Worm (Caenorhabditis elegans) whole organism, late embryonic: ENCODE results near the gene C18D11.10.
"Not testable (repeated sequence)": the region's sequence is repeated elsewhere in the genome, so short reads cannot be mapped to it uniquely, and the experiment has no call there.

ENCODE experiments used
- C08G9.2 ChIP-seq: sonication (generic microtip); optimal IDR thresholded peaks from 2 replicates; lab custom pipeline; 2016; ENCODE audit warnings: mild to moderate bottlenecking, missing genetic modification characterization, moderate library complexity, missing compliant biosample characterization
- F13H6.1 ChIP-seq: sonication (generic microtip); optimal IDR thresholded peaks from 2 replicates; lab custom pipeline; 2016; ENCODE audit warnings: missing genetic modification characterization, missing compliant biosample characterization
- K09A11.1 ChIP-seq: sonication (generic microtip); optimal IDR thresholded peaks from 2 replicates; lab custom pipeline; 2017; ENCODE audit warnings: antibody characterized with exemption, mild to moderate bottlenecking, missing genetic modification characterization, missing compliant biosample characterization; ENCODE audit not compliant: insufficient read depth
- Y22D7AL.16 ChIP-seq: sonication (generic microtip); optimal IDR thresholded peaks from 2 replicates; lab custom pipeline; 2016; ENCODE audit warnings: missing genetic modification characterization, missing compliant biosample characterization
- ceh-14 ChIP-seq: sonication (generic microtip); optimal IDR thresholded peaks from 2 replicates; lab custom pipeline; 2016; ENCODE audit warnings: missing genotype, missing genetic modification characterization, missing compliant biosample characterization
- ceh-19 ChIP-seq: fragments of 200-800 bp; sonication (Bioruptor generic); optimal IDR thresholded peaks from 2 replicates; lab custom pipeline; 2018; ENCODE audit warnings: mild to moderate bottlenecking, missing genetic modification characterization, missing compliant biosample characterization
- ceh-2 ChIP-seq: sonication (generic microtip); optimal IDR thresholded peaks from 2 replicates; lab custom pipeline; 2016; ENCODE audit warnings: missing genotype, missing genetic modification characterization, missing compliant biosample characterization
- ceh-22 ChIP-seq: sonication (generic microtip); optimal IDR thresholded peaks from 2 replicates; lab custom pipeline; 2017; ENCODE audit warnings: missing biosample characterization, missing genetic modification characterization
- ceh-30 ChIP-seq: fragments of 150-350 bp; optimal IDR thresholded peaks from 2 replicates; lab custom pipeline; 2014; ENCODE audit warnings: missing biosample characterization, missing genetic modification characterization
- ceh-34 ChIP-seq: sonication (generic microtip); optimal IDR thresholded peaks from 2 replicates; lab custom pipeline; 2016; ENCODE audit warnings: mild to moderate bottlenecking, missing genetic modification characterization, missing compliant biosample characterization
- dmd-4 ChIP-seq: sonication (generic microtip); optimal IDR thresholded peaks from 2 replicates; lab custom pipeline; 2016; ENCODE audit warnings: borderline replicate concordance, missing genetic modification characterization, missing compliant biosample characterization
- eyg-1 ChIP-seq: sonication (generic microtip); optimal IDR thresholded peaks from 2 replicates; lab custom pipeline; 2016; ENCODE audit warnings: missing genotype, missing genetic modification characterization, missing compliant biosample characterization
- fkh-10 ChIP-seq: fragments of 150-350 bp; optimal IDR thresholded peaks from 2 replicates; lab custom pipeline; 2014; ENCODE audit warnings: missing biosample characterization, missing genetic modification reagents, missing genetic modification characterization
- gmeb-2 ChIP-seq: sonication (generic microtip); optimal IDR thresholded peaks from 2 replicates; lab custom pipeline; 2016; ENCODE audit warnings: missing genetic modification characterization, inconsistent platforms, missing compliant biosample characterization
- hlh-13 ChIP-seq: fragments of 200-800 bp; sonication (Bioruptor generic); optimal IDR thresholded peaks from 2 replicates; lab custom pipeline; 2018; ENCODE audit warnings: mild to moderate bottlenecking, missing genetic modification characterization, missing compliant biosample characterization
- hlh-15 ChIP-seq: sonication (generic microtip); optimal IDR thresholded peaks from 2 replicates; lab custom pipeline; 2016; ENCODE audit warnings: missing genetic modification characterization, missing compliant biosample characterization
- hlh-30 ChIP-seq: sonication (generic microtip); optimal IDR thresholded peaks from 2 replicates; lab custom pipeline; 2017; ENCODE audit warnings: antibody characterized with exemption, missing genetic modification characterization, missing compliant biosample characterization; ENCODE audit not compliant: insufficient read depth
- hlh-6 ChIP-seq: sonication (generic microtip); optimal IDR thresholded peaks from 2 replicates; lab custom pipeline; 2016; ENCODE audit warnings: missing genotype, missing genetic modification characterization, missing compliant biosample characterization
- mec-3 ChIP-seq: sonication (generic microtip); optimal IDR thresholded peaks from 2 replicates; lab custom pipeline; 2016; ENCODE audit warnings: borderline replicate concordance, missing genetic modification characterization, missing compliant biosample characterization
- nfya-1 ChIP-seq: sonication (generic microtip); optimal IDR thresholded peaks from 2 replicates; lab custom pipeline; 2017; ENCODE audit warnings: missing genetic modification characterization, mild to moderate bottlenecking, missing compliant biosample characterization, antibody characterized with exemption, moderate library complexity
- nhr-232 ChIP-seq: sonication (generic microtip); optimal IDR thresholded peaks from 2 replicates; lab custom pipeline; 2016; ENCODE audit warnings: missing genetic modification characterization, missing compliant biosample characterization
- npax-4 ChIP-seq: sonication (generic microtip); optimal IDR thresholded peaks from 2 replicates; lab custom pipeline; 2016; ENCODE audit warnings: missing genetic modification characterization, missing compliant biosample characterization
- pax-1 ChIP-seq: fragments of 150-350 bp; optimal IDR thresholded peaks from 2 replicates; lab custom pipeline; 2014; ENCODE audit warnings: missing biosample characterization, missing genetic modification characterization
- pha-4 ChIP-seq: fragments of 150-350 bp; optimal IDR thresholded peaks from 2 replicates; lab custom pipeline; 2018; ENCODE audit warnings: missing biosample characterization, missing genetic modification reagents, missing genetic modification characterization
- pqm-1 ChIP-seq: sonication (generic microtip); optimal IDR thresholded peaks from 2 replicates; lab custom pipeline; 2016; ENCODE audit warnings: missing genetic modification characterization, missing compliant biosample characterization
- pros-1 ChIP-seq: fragments of 150-350 bp; optimal IDR thresholded peaks from 2 replicates; lab custom pipeline; 2014; ENCODE audit warnings: missing biosample characterization, missing genetic modification reagents, missing genetic modification characterization
- syd-9 ChIP-seq: sonication (generic microtip); optimal IDR thresholded peaks from 2 replicates; lab custom pipeline; 2016; ENCODE audit warnings: mild to moderate bottlenecking, missing genetic modification characterization, moderate library complexity, missing compliant biosample characterization
- tbx-7 ChIP-seq: sonication (generic microtip); optimal IDR thresholded peaks from 2 replicates; lab custom pipeline; 2016; ENCODE audit warnings: missing genotype, missing genetic modification characterization, missing compliant biosample characterization
- unc-42 ChIP-seq: sonication (generic microtip); optimal IDR thresholded peaks from 2 replicates; lab custom pipeline; 2016; ENCODE audit warnings: missing genotype, missing genetic modification characterization, missing compliant biosample characterization
- zip-5 ChIP-seq: sonication (generic microtip); optimal IDR thresholded peaks from 2 replicates; lab custom pipeline; 2016; ENCODE audit warnings: missing genetic modification characterization, missing compliant biosample characterization
- ztf-16 ChIP-seq: sonication (generic microtip); optimal IDR thresholded peaks from 2 replicates; lab custom pipeline; 2017; ENCODE audit warnings: missing genetic modification characterization, missing compliant biosample characterization

The C18D11.10 gene

DNA sequence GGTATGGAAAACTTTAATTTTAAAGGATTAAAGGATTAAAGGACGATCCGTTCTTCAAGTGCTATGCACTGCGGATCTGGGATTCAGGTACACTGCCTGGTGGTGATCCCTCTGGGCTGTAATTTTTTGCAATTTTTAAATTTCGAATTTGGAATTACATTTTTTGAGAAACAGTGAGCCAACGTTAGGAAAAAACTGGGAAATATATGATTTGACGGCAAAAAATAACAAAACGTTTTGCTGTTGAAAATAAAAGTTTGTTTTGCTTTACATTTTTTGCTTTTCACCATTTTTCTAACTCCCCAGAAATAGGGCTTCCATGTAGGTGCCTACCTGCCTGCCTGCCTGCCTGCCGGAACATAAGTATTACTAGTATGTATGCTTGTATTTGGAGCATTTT is at the start of gene C18D11.10:
Gene C18D11.10, plus strand, starts transcription at position 301 of the 400 bp plus-strand sequence.
- TF ChIP-seq ceh-2 (tag; lab: Kevin White, UChicago) (no peak), ceh-34 (no peak), F13H6.1 (tag; lab: Kevin White, UChicago) (no peak)
- TF ChIP-seq, all 69 proteins: peak for 0

DNA sequence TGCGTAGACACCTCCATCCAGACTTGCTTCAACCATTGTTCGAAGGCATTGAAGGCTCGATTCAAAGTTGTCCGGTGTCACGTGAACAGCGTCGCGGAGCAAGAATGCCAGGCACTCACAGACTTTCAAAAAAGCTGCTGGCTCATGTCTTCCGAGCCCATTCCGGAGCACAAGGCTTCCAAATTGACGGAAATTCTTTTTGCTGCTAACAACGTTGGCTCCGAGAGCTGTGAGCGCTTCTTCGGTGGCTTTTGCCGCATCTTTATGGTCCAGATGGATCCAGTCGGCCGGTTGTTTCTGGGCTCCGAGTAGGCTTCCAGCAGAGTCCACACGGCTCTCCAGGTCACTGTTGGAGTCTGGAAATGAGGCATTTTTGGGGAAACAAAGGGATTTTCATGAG is 49.6 kb upstream of the C18D11.10 start:
- TF ChIP-seq ceh-19 (GFP tag; lab: Kevin White, UChicago) = no peak
- TF ChIP-seq npax-4 (tag; lab: Kevin White, UChicago) = no peak
- TF ChIP-seq pha-4 (tag; lab: Kevin White, UChicago) = no peak
- no peak for TF ChIP-seq hlh-13 (GFP tag; lab: Kevin White, UChicago)
- no peak for TF ChIP-seq eyg-1
- TF ChIP-seq syd-9 = no peak
- TF ChIP-seq C08G9.2 (tag; lab: Kevin White, UChicago) = no peak
- no peak for TF ChIP-seq pqm-1 (tag; lab: Kevin White, UChicago)
- no peak for TF ChIP-seq Y22D7AL.16 (tag; lab: Kevin White, UChicago)
- no peak for TF ChIP-seq nhr-232 (tag; lab: Kevin White, UChicago)
- TF ChIP-seq pax-1 = no peak
- TF ChIP-seq ceh-30 (tag; lab: Kevin White, UChicago) = no peak
- no peak for TF ChIP-seq pros-1 (tag; lab: Kevin White, UChicago)
- no peak for TF ChIP-seq unc-42 (tag; lab: Kevin White, UChicago)

DNA sequence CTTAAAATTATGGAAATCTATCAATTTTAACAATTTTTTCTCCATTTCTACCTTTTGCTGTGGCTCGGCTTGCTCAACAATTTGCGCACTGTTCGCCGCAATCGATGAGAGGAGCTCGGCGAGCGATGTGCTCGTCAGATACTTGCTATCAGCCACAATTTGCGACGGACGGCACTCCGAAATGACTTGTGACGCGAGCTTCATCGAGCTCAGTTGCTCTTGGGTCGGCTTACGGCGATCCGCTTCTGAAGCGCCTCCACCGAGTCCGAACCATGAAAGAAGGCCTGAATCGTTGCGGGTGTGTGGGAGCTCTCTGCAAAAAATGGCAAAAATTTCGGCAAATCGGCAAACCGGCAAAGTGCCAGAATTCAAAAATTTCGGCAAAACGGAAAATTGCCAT is 46.9 kb upstream of the C18D11.10 start:
- TF ChIP-seq ceh-14 (tag; lab: Kevin White, UChicago) (no peak), gmeb-2 (tag; lab: Kevin White, UChicago) (no peak), pros-1 (tag; lab: Kevin White, UChicago) (no peak), ceh-22 (no peak), K09A11.1 (tag; lab: Kevin White, UChicago) (no peak), hlh-15 (tag; lab: Kevin White, UChicago) (no peak), ztf-16 (tag; lab: Kevin White, UChicago) (no peak), fkh-10 (GFP tag; lab: Kevin White, UChicago) (no peak), tbx-7 (tag; lab: Kevin White, UChicago) (no peak), mec-3 (tag; lab: Kevin White, UChicago) (no peak), pqm-1 (tag; lab: Kevin White, UChicago) (no peak)

DNA sequence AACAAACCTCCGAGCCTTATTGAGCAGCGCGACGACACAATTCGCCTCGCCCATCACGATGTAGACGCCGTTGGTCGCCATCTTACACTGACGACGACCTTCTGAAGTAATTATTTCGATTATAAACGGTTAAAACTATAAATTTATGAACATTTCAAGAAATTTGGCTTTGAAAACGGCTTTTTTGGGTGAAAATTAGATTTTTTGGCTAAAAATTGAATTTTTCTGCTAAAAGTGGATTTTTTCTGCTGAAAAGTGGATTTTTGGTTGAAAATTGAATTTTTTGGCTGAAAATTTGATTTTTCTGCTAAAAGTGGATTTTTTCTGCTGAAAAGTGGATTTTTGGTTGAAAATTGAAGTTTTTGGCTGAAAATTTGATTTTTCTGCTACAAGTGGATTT is 33.9 kb upstream of the C18D11.10 start, which contains the start of gene gbf-1:
Gene gbf-1, minus strand, starts transcription at position 101 of the 400 bp plus-strand sequence.
- not testable (repeated sequence) for TF ChIP-seq pqm-1, K09A11.1, zip-5 (tag; lab: Kevin White, UChicago)

DNA sequence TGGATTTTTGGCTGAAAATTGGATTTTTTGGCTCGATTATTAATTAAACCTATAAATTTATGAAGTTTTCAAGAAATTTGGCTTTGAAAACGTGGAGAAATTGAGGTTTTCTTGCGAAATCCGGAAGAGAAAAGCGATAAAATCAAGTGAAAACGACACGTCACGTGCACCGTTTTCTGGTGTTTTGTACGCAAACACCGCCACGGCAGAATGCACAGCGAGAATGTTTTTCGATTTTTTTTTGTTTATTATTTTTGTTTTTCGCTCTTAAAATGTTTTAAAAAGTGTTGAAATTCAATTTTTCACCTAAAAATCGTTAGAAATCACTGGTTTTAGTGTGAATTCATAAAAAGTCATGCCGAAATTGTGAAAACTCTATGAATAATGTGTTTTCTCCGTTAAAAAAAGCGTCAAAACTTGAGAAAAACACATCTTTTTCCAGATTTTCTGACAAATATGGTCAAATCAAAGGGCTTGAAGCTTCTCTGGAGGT is 33.0 kb upstream of the C18D11.10 start, which contains the start of gene immp-1:
Gene immp-1, plus strand, starts transcription at position 443 of the 493 bp plus-strand sequence.
- peak; percentile 93 for TF ChIP-seq hlh-30 (tag; lab: Kevin White, UChicago)
- no peak for TF ChIP-seq dmd-4 (tag; lab: Kevin White, UChicago)
- TF ChIP-seq hlh-6 (tag; lab: Kevin White, UChicago) = no peak
- no peak for TF ChIP-seq ceh-14 (tag; lab: Kevin White, UChicago)
- peak; percentile 8 for TF ChIP-seq nfya-1

DNA sequence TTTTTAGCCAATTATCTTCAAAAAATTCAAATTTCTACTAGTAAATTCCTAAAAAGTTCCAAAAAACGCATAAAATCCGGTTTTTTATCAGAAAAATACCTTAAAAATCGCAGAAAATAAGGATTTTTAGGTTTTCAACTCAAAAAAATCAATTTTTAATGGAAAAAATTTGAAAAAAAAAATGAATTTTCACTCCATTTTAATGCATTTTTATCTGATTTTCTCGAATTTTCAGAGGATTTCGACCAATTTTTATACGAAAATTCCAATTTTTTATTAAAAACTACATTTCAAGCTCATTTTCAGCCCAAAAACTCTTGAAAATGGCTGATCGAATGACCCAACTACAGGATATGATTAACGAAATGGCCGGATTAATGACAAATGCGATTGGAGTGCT is 30.2 kb upstream of the C18D11.10 start, which contains the start of gene mdt-21:
Gene mdt-21, plus strand, starts transcription at position 301 of the 400 bp plus-strand sequence.
- no peak for TF ChIP-seq pqm-1 (tag; lab: Kevin White, UChicago)
